Worm (Caenorhabditis elegans) whole organism, mixed stage, embryonic: ENCODE data around the gene C03B1.4.

Experiments
- M03D4.4 ChIP-seq: sonication (generic microtip); optimal IDR thresholded peaks from 2 replicates; lab custom pipeline; 2017; ENCODE audit warnings: mild to moderate bottlenecking, missing genetic modification characterization, missing compliant biosample characterization
- bed-3 ChIP-seq: fragments of 200-800 bp; sonication (Bioruptor generic); optimal IDR thresholded peaks from 3 replicates; lab custom pipeline; 2018; ENCODE audit warnings: mild to moderate bottlenecking, missing genetic modification characterization, moderate library complexity, missing compliant biosample characterization
- blmp-1 ChIP-seq: fragments of 150-350 bp; optimal IDR thresholded peaks from 2 replicates; lab custom pipeline; 2014; ENCODE audit warnings: missing biosample characterization, missing genetic modification characterization
- ceh-39 ChIP-seq: fragments of 150-350 bp; optimal IDR thresholded peaks from 2 replicates; lab custom pipeline; 2014; ENCODE audit warnings: missing biosample characterization, missing genetic modification characterization
- ceh-43 ChIP-seq: fragments of 200-800 bp; sonication (Bioruptor generic); optimal IDR thresholded peaks from 2 replicates; lab custom pipeline; 2018; ENCODE audit warnings: mild to moderate bottlenecking, missing genetic modification characterization, moderate library complexity, missing compliant biosample characterization
- ceh-83 ChIP-seq: fragments of 200-800 bp; sonication (Bioruptor generic); optimal IDR thresholded peaks from 2 replicates; lab custom pipeline; 2018; ENCODE audit warnings: mild to moderate bottlenecking, missing genetic modification characterization, missing compliant biosample characterization
- ces-1 ChIP-seq: fragments of 150-350 bp; optimal IDR thresholded peaks from 2 replicates; lab custom pipeline; 2014; ENCODE audit warnings: missing biosample characterization, missing genetic modification reagents, missing genetic modification characterization
- drap-1 ChIP-seq: fragments of 200-800 bp; sonication (Bioruptor generic); optimal IDR thresholded peaks from 3 replicates; lab custom pipeline; 2018; ENCODE audit warnings: mild to moderate bottlenecking, missing genetic modification characterization, missing compliant biosample characterization
- elt-1 ChIP-seq: sonication (generic microtip); optimal IDR thresholded peaks from 2 replicates; lab custom pipeline; 2017; ENCODE audit warnings: missing genetic modification characterization, mild to moderate bottlenecking, missing compliant biosample characterization, antibody characterized with exemption, moderate library complexity, borderline replicate concordance; ENCODE audit not compliant: insufficient read depth
- elt-3 ChIP-seq: fragments of 150-350 bp; optimal IDR thresholded peaks from 2 replicates; lab custom pipeline; 2014; ENCODE audit warnings: missing biosample characterization, missing genetic modification characterization
- ham-2 ChIP-seq: fragments of 200-800 bp; sonication (Bioruptor generic); optimal IDR thresholded peaks from 2 replicates; lab custom pipeline; 2018; ENCODE audit warnings: mild to moderate bottlenecking, missing genetic modification characterization, missing compliant biosample characterization
- hlh-1 ChIP-seq: fragments of 150-350 bp; optimal IDR thresholded peaks from 2 replicates; lab custom pipeline; 2014; ENCODE audit warnings: missing biosample characterization, missing genetic modification reagents, missing genetic modification characterization
- lin-13 ChIP-seq: fragments of 150-350 bp; optimal IDR thresholded peaks from 2 replicates; lab custom pipeline; 2014; ENCODE audit warnings: missing biosample characterization, missing genetic modification characterization
- lin-32 ChIP-seq: fragments of 200-800 bp; sonication (Bioruptor generic); optimal IDR thresholded peaks from 2 replicates; lab custom pipeline; 2018; ENCODE audit warnings: mild to moderate bottlenecking, missing genetic modification characterization, missing compliant biosample characterization
- lsy-2 ChIP-seq: fragments of 150-350 bp; optimal IDR thresholded peaks from 2 replicates; lab custom pipeline; 2014; ENCODE audit warnings: missing biosample characterization, missing genetic modification characterization
- mab-5 ChIP-seq: fragments of 150-350 bp; optimal IDR thresholded peaks from 2 replicates; lab custom pipeline; 2014; ENCODE audit warnings: missing biosample characterization, missing genetic modification characterization
- nhr-12 ChIP-seq: fragments of 150-350 bp; optimal IDR thresholded peaks from 2 replicates; lab custom pipeline; 2014; ENCODE audit warnings: missing biosample characterization, missing genetic modification characterization
- nhr-2 ChIP-seq: fragments of 150-350 bp; optimal IDR thresholded peaks from 2 replicates; lab custom pipeline; 2014; ENCODE audit warnings: missing biosample characterization, missing genetic modification characterization
- nhr-237 ChIP-seq: fragments of 150-350 bp; optimal IDR thresholded peaks from 2 replicates; lab custom pipeline; 2014; ENCODE audit warnings: missing biosample characterization, missing genetic modification characterization
- nhr-76 ChIP-seq: sonication (generic microtip); optimal IDR thresholded peaks from 2 replicates; lab custom pipeline; 2017; ENCODE audit warnings: missing biosample characterization, missing genetic modification characterization
- pha-4 ChIP-seq: fragments of 150-350 bp; optimal IDR thresholded peaks from 2 replicates; lab custom pipeline; 2018; ENCODE audit warnings: missing biosample characterization, missing genetic modification reagents, missing genetic modification characterization
- snpc-4 ChIP-seq: fragments of 150-350 bp; optimal IDR thresholded peaks from 2 replicates; lab custom pipeline; 2014; ENCODE audit warnings: missing biosample characterization, missing genetic modification characterization
- sptf-1 ChIP-seq: sonication (generic microtip); optimal IDR thresholded peaks from 2 replicates; lab custom pipeline; 2017; ENCODE audit warnings: mild to moderate bottlenecking, missing genetic modification characterization, moderate library complexity, missing compliant biosample characterization
- unc-120 ChIP-seq: sonication (generic microtip); optimal IDR thresholded peaks from 2 replicates; lab custom pipeline; 2017; ENCODE audit warnings: missing genetic modification characterization, missing compliant biosample characterization; ENCODE audit not compliant: poor library complexity, severe bottlenecking
- unc-62 ChIP-seq: fragments of 150-350 bp; optimal IDR thresholded peaks from 2 replicates; lab custom pipeline; 2014; ENCODE audit warnings: missing biosample characterization, missing genetic modification reagents, missing genetic modification characterization
- zip-8 ChIP-seq: fragments of 150-350 bp; optimal IDR thresholded peaks from 2 replicates; lab custom pipeline; 2014; ENCODE audit warnings: missing biosample characterization, missing genetic modification characterization
- ztf-11 ChIP-seq: fragments of 150-350 bp; optimal IDR thresholded peaks from 2 replicates; lab custom pipeline; 2014; ENCODE audit warnings: missing biosample characterization, missing genetic modification characterization

C03B1.4 gene

DNA sequence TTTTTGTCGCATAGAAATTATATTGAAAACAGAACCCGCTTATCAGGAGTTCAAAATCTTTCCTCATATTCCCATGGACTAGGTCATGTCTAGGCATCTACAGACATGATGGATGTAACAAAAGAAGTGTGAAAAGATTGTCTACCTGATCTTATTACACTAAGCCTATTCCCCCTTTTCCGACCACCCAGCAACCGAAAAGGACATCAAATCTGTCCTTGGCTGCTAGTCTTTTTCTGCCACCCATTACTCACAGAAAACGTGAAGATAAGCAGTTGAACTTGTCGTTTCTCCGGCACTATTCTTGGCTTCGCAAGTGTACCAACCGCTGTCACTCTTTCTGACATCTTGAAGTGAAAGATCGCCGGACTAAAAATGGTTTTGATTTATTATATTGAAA lies 18.6 kb downstream of the C03B1.4 start:
- no peak for TF ChIP-seq ceh-39
- peak; percentile 24 for TF ChIP-seq elt-1 (tag; lab: Kevin White, UChicago)
- TF ChIP-seq ham-2, result peak; percentile 19
- no peak for TF ChIP-seq zip-8 (tag; lab: Kevin White, UChicago)

DNA sequence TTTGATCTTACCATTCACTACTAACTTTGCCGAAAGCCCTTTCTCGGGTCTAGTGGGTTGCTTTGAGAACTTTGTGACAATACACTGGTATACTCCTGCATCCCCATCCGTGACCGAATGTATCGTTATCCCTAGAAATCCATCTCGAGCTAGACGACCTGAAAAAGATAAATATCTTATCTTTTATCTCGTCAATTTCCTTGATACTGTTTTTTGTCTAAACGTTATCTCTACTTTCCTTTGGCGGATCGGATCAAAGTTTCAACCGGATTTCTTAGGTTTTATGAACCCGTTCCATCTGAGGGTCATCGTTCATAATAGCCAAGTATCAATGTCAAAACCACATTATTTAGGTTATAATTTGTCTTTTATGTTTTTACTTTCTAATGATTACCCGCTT lies 20.2 kb downstream of the C03B1.4 start:
- TF ChIP-seq elt-1 (tag; lab: Kevin White, UChicago), result peak; percentile 90
- no peak for TF ChIP-seq lsy-2 (tag; lab: Kevin White, UChicago)

- TF ChIP-seq ceh-39, result no peak
- TF ChIP-seq lin-32 (GFP tag; lab: Kevin White, UChicago), result no peak
- TF ChIP-seq pha-4 (tag; lab: Kevin White, UChicago), result no peak
- no peak for TF ChIP-seq nhr-76
- TF ChIP-seq elt-1 (tag; lab: Kevin White, UChicago), result no peak
- TF ChIP-seq elt-3 (tag; lab: Kevin White, UChicago), result no peak
- no peak for TF ChIP-seq drap-1 (GFP tag; lab: Kevin White, UChicago)
These were observed 20.9 kb downstream of the C03B1.4 start, which contains the start of gene igdb-3 for ce11 chrX:6385185-6385584. igdb-3 (plus strand) TSS chrX:6385485.

- TF ChIP-seq hlh-1 (tag; lab: Kevin White, UChicago), result peak; percentile 99
- TF ChIP-seq drap-1 (GFP tag; lab: Kevin White, UChicago), result no peak
- TF ChIP-seq, all 35 proteins: peak for 1
These were observed 24.3 kb downstream of the C03B1.4 start for ce11 chrX:6388639-6389038.

- TF ChIP-seq nhr-237 (tag; lab: Kevin White, UChicago), result no peak
- no peak for TF ChIP-seq bed-3
- no peak for TF ChIP-seq nhr-2 (tag; lab: Kevin White, UChicago)
- no peak for TF ChIP-seq blmp-1 (tag; lab: Kevin White, UChicago)
- no peak for TF ChIP-seq lin-13 (tag; lab: Kevin White, UChicago)
- TF ChIP-seq elt-3 (tag; lab: Kevin White, UChicago), result no peak
These were observed 27.2 kb downstream of the C03B1.4 start, which contains the start of gene igcm-2 for ce11 chrX:6391491-6391890. igcm-2 (minus strand) TSS chrX:6391591.

DNA sequence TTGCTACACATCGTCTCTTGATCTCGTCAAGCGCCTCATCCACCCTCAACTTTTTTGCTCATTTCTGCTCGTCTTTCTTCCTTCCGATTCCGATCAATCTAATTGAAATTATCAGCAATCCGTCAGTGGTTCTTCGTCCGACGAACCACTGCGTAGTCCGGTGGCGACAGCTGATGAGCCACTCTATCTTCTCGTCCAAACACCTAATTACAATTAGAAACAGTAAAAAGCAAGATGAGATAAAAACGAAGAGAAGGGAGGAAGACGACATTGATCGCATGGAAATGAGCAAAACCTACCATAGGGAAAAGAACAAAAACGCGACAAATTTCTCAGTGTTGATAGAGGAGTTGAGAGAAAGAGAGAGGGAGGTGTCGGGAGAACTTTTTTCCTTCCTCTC lies 35.2 kb downstream of the C03B1.4 start:
- TF ChIP-seq ceh-43 (no peak), hlh-1 (tag; lab: Kevin White, UChicago) (peak; percentile 79), unc-120 (tag; lab: Kevin White, UChicago) (peak; percentile 44), nhr-12 (tag; lab: Kevin White, UChicago) (no peak), unc-62 (GFP tag; lab: Kevin White, UChicago) (peak; percentile 61)

- no peak for TF ChIP-seq bed-3
- no peak for TF ChIP-seq drap-1 (GFP tag; lab: Kevin White, UChicago)
- TF ChIP-seq mab-5, result no peak
- TF ChIP-seq nhr-76, result no peak
- no peak for TF ChIP-seq unc-62 (GFP tag; lab: Kevin White, UChicago)
- TF ChIP-seq ceh-43, result no peak
- TF ChIP-seq nhr-237 (tag; lab: Kevin White, UChicago), result no peak
- TF ChIP-seq lsy-2 (tag; lab: Kevin White, UChicago), result no peak
- no peak for TF ChIP-seq ztf-11 (tag; lab: Kevin White, UChicago)
- no peak for TF ChIP-seq ceh-83 (GFP tag; lab: Kevin White, UChicago)
- no peak for TF ChIP-seq sptf-1 (tag; lab: Kevin White, UChicago)
- TF ChIP-seq zip-8 (tag; lab: Kevin White, UChicago), result no peak
- no peak for TF ChIP-seq hlh-1 (tag; lab: Kevin White, UChicago)
- TF ChIP-seq lin-13 (tag; lab: Kevin White, UChicago), result no peak
- TF ChIP-seq M03D4.4 (tag; lab: Kevin White, UChicago), result no peak
- no peak for TF ChIP-seq snpc-4 (tag; lab: Kevin White, UChicago)
- no peak for TF ChIP-seq ces-1 (GFP tag; lab: Kevin White, UChicago)
These were observed 38.8 kb downstream of the C03B1.4 start, which contains the start of gene glt-4 for ce11 chrX:6403122-6403521. glt-4 (plus strand) TSS chrX:6403422.
